Worm (Caenorhabditis elegans): ENCODE measurements around the gene srh-61.

The srh-61 gene

DNA sequence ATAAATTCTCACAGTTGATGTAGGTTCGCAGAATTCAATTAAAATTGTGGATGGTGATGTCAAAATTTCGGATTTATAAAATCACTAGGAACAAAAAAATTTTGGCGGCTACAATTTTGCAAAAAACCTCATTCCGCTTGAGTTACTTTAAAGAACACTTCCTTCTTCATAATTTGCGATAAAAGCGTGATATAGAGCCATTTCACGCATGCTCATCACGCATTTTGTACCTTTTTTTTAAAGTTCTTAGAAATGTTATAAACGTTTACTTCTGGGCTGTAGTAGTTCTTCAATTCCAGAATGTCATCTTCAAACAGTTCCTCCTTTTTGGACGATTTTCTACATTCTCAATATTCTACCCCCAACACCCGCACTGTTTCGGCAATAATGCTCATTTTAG lies 11.7 kb upstream of the srh-61 start, which contains the start of gene srx-119:
Gene srx-119 (plus strand): TSS at position 301 of the 400 bp plus-strand sequence.
- no peak for TF ChIP-seq mep-1 (tag; optimal IDR thresholded peaks at IDR 0.05)
- no peak for TF ChIP-seq mab-5 (tag; optimal IDR thresholded peaks at IDR 0.05)
- TF ChIP-seq unc-39 (tag; optimal IDR thresholded peaks at IDR 0.05) = no peak
- no peak for TF ChIP-seq nhr-12 (tag; optimal IDR thresholded peaks at IDR 0.05)
- no peak for TF ChIP-seq bed-3 (GFP tag; optimal IDR thresholded peaks at IDR 0.05)
- TF ChIP-seq ceh-83 (GFP tag; optimal IDR thresholded peaks at IDR 0.05) = no peak
- no peak for TF ChIP-seq nhr-237 (tag; optimal IDR thresholded peaks at IDR 0.05)
- TF ChIP-seq nhr-28 (tag; optimal IDR thresholded peaks at IDR 0.05) = no peak
- TF ChIP-seq sem-2 (GFP tag; optimal IDR thresholded peaks at IDR 0.05) = no peak

DNA sequence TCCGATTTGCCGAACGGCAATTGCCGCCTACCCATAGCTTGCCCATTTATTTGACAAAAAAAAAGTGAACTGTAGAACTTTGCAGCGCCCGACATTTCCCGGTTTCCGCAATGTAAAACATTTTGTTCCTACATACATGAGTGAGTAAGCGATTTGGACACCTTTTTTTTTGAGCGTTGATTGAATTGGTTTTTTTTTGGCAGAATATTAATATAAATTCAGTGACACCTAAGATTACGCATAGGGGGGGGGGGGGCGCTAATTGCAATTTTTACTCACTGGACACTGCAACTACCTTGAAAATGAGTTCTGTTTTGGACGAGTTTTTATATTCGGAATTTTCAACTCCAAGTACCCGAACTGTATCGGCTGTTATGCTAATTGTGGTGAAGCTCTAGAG lies 9.3 kb upstream of the srh-61 start, which contains the start of gene srx-118:
Gene srx-118 (plus strand): TSS at position 301 of the 400 bp plus-strand sequence.
- TF ChIP-seq mab-5 (tag; optimal IDR thresholded peaks at IDR 0.05) (no peak), blmp-1 (tag; optimal IDR thresholded peaks at IDR 0.05) (no peak), nhr-237 (tag; optimal IDR thresholded peaks at IDR 0.05) (no peak), lsy-2 (tag; optimal IDR thresholded peaks at IDR 0.05) (no peak), mep-1 (tag; optimal IDR thresholded peaks at IDR 0.05) (no peak), ces-1 (GFP tag; optimal IDR thresholded peaks at IDR 0.05) (no peak), sptf-1 (tag; optimal IDR thresholded peaks at IDR 0.05) (no peak), pha-4 (tag; optimal IDR thresholded peaks at IDR 0.05) (no peak), lin-32 (GFP tag; optimal IDR thresholded peaks at IDR 0.05) (no peak), ztf-11 (tag; optimal IDR thresholded peaks at IDR 0.05) (no peak), nhr-28 (tag; optimal IDR thresholded peaks at IDR 0.05) (no peak), lin-13 (tag; optimal IDR thresholded peaks at IDR 0.05) (no peak), tbx-8 (GFP tag; optimal IDR thresholded peaks at IDR 0.05) (no peak), nhr-12 (tag; optimal IDR thresholded peaks at IDR 0.05) (no peak), nhr-76 (tag; optimal IDR thresholded peaks at IDR 0.05) (no peak), unc-62 (GFP tag; optimal IDR thresholded peaks at IDR 0.05) (no peak), elt-1 (tag; optimal IDR thresholded peaks at IDR 0.05; ENCODE audit: borderline replicate concordance, insufficient read depth) (no peak)

DNA sequence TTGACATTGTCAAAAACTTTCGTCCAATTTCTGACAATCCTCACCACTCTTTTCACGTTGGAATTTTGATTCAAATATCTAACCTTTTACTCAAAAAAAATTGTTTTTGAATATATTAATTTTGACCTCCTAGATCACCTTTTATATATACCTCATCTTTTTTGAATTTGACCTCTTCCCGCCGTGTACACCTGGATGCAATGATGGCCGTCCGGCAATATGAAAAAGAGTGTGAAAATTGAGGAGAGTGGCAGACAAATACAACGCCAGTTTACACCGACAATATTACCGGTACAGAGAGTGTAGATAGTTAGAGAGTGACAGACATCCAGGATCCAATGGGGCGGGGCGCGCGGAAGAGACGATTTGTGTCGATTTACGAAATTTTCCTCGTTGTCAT lies 3.4 kb upstream of the srh-61 start, which contains the start of gene ceh-99:
Gene ceh-99 (plus strand): TSS at position 366 of the 400 bp plus-strand sequence.
- TF ChIP-seq lin-32 (GFP tag; optimal IDR thresholded peaks at IDR 0.05) = no peak
- TF ChIP-seq lin-13 (tag; optimal IDR thresholded peaks at IDR 0.05) = no peak
- no peak for TF ChIP-seq nhr-76 (tag; optimal IDR thresholded peaks at IDR 0.05)

DNA sequence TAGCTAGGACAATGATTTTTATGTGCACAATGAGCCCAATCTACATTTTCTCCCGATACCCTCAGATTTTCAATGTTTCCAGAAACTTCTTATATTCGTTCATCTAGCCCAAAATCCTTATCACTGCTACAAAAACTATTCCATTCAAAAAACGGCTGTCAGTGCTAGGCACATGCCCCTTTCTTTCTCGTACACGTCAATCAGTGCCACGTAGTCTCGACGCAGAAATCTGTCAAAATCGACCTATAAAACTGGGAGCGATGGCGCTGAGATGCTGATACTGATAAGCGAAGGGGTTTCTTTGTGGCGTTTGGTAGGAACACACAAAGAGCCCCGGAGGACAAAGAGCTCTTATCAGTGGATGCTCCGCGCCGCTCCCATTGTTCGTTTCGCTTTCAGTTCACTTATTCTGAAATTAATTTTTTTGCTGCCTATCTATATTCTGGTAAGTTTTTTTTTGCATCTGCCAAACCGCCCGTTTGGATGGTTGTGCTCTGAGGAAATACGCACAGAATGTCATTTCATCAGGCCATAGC lies 2.7 kb upstream of the srh-61 start, which contains the start of gene srh-70:
Gene srh-70 (minus strand): TSS at position 51 of the 536 bp plus-strand sequence.
- TF ChIP-seq mls-2 (tag; optimal IDR thresholded peaks at IDR 0.05) (no peak), unc-120 (tag; optimal IDR thresholded peaks at IDR 0.05; ENCODE audit: poor library complexity, severe bottlenecking) (no peak), cnd-1 (tag; optimal IDR thresholded peaks at IDR 0.05) (no peak), ceh-43 (GFP tag; optimal IDR thresholded peaks at IDR 0.05) (no peak), tbx-8 (GFP tag; optimal IDR thresholded peaks at IDR 0.05) (no peak), lsy-2 (tag; optimal IDR thresholded peaks at IDR 0.05) (no peak), ceh-83 (GFP tag; optimal IDR thresholded peaks at IDR 0.05) (no peak), hlh-1 (tag; optimal IDR thresholded peaks at IDR 0.05) (no peak), mep-1 (tag; optimal IDR thresholded peaks at IDR 0.05) (no peak), elt-1 (tag; optimal IDR thresholded peaks at IDR 0.05; ENCODE audit: borderline replicate concordance, insufficient read depth) (no peak), sptf-1 (tag; optimal IDR thresholded peaks at IDR 0.05) (no peak), pha-4 (tag; optimal IDR thresholded peaks at IDR 0.05) (no peak), lin-13 (tag; optimal IDR thresholded peaks at IDR 0.05) (no peak), bed-3 (GFP tag; optimal IDR thresholded peaks at IDR 0.05) (no peak), blmp-1 (tag; optimal IDR thresholded peaks at IDR 0.05) (no peak), elt-3 (tag; optimal IDR thresholded peaks at IDR 0.05) (no peak)

DNA sequence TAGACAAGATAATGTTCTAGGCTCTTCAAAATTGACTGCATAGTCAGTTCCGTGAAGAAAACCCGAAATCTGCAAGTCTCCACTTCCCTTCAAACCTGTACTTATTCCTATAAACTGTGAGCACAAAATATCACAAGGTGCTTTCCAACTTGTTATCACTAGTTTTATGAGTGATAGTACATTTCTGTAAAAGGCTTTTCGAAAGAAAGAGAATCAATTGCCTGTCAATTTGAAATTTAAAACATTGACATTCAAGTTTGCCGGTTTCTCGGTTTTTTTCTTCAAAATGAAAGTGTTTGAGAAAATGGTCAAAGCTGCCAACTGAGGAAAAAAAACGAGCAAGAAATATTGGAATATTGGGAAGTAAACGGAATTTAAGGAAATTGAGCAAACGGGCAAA lies 1.8 kb upstream of the srh-61 start:
- TF ChIP-seq mab-5 (tag; optimal IDR thresholded peaks at IDR 0.05) (no peak), tbx-8 (GFP tag; optimal IDR thresholded peaks at IDR 0.05) (no peak), lsy-2 (tag; optimal IDR thresholded peaks at IDR 0.05) (no peak), lin-13 (tag; optimal IDR thresholded peaks at IDR 0.05) (no peak), ces-1 (GFP tag; optimal IDR thresholded peaks at IDR 0.05) (no peak), zip-8 (tag; optimal IDR thresholded peaks at IDR 0.05) (no peak), blmp-1 (tag; optimal IDR thresholded peaks at IDR 0.05) (no peak), mls-2 (tag; optimal IDR thresholded peaks at IDR 0.05) (no peak), M03D4.4 (tag; optimal IDR thresholded peaks at IDR 0.05) (no peak), hlh-1 (tag; optimal IDR thresholded peaks at IDR 0.05) (no peak), sptf-1 (tag; optimal IDR thresholded peaks at IDR 0.05) (no peak), nhr-237 (tag; optimal IDR thresholded peaks at IDR 0.05) (no peak), drap-1 (GFP tag; optimal IDR thresholded peaks at IDR 0.05) (no peak), sem-2 (GFP tag; optimal IDR thresholded peaks at IDR 0.05) (no peak), cnd-1 (tag; optimal IDR thresholded peaks at IDR 0.05) (no peak), bed-3 (GFP tag; optimal IDR thresholded peaks at IDR 0.05) (no peak), lin-32 (GFP tag; optimal IDR thresholded peaks at IDR 0.05) (no peak), ham-2 (GFP tag; optimal IDR thresholded peaks at IDR 0.05) (no peak), ceh-83 (GFP tag; optimal IDR thresholded peaks at IDR 0.05) (no peak), elt-1 (tag; optimal IDR thresholded peaks at IDR 0.05; ENCODE audit: borderline replicate concordance, insufficient read depth) (no peak)

Measured in whole organism, mixed stage, embryonic.